Worm (Caenorhabditis elegans) whole organism, L4/young adult: ENCODE measurements around the gene F53F4.12.

ENCODE experiments used
- W03F9.2 ChIP-seq: fragments of 150-350 bp; optimal IDR thresholded peaks from 2 replicates; lab custom pipeline; 2014; ENCODE audit warnings: missing biosample characterization, missing genetic modification characterization
- dao-5 ChIP-seq: sonication (generic microtip); optimal IDR thresholded peaks from 2 replicates; lab custom pipeline; 2016; ENCODE audit warnings: missing genotype, missing genetic modification characterization, moderate library complexity, missing compliant biosample characterization
- him-1 ChIP-seq: sonication (generic microtip); optimal IDR thresholded peaks from 2 replicates; lab custom pipeline; 2016; ENCODE audit warnings: missing genotype, missing genetic modification reagents, missing genetic modification characterization, missing compliant biosample characterization

Gene F53F4.12

ce11 chrV:13606651-13607242 is 19.1 kb upstream of the F53F4.12 start, which contains the start of gene fmo-4:
Gene fmo-4 (minus strand): TSS chrV:13606701.
- no peak for TF ChIP-seq him-1
- no peak for TF ChIP-seq dao-5
- no peak for TF ChIP-seq W03F9.2 (tag; lab: Kevin White, UChicago)

- TF ChIP-seq dao-5 (no peak), him-1 (no peak), W03F9.2 (tag; lab: Kevin White, UChicago) (no peak)
These were observed 17.4 kb upstream of the F53F4.12 start for ce11 chrV:13608486-13608885.

- TF ChIP-seq him-1 (no peak), dao-5 (no peak), W03F9.2 (tag; lab: Kevin White, UChicago) (no peak)
These were observed 16.0 kb upstream of the F53F4.12 start for ce11 chrV:13609806-13610205.

- no peak for TF ChIP-seq W03F9.2 (tag; lab: Kevin White, UChicago)
- no peak for TF ChIP-seq him-1
- no peak for TF ChIP-seq dao-5
These were observed 14.1 kb upstream of the F53F4.12 start, which contains the start of gene spig-9 for ce11 chrV:13611782-13612181. Gene spig-9 (minus strand): TSS chrV:13611882.

- TF ChIP-seq W03F9.2 (tag; lab: Kevin White, UChicago) (no peak), dao-5 (no peak), him-1 (no peak)
These were observed 12.0 kb upstream of the F53F4.12 start, which contains the start of gene F53F4.7 for ce11 chrV:13613870-13614269. Gene F53F4.7 (minus strand): TSS chrV:13613970.

- no peak for TF ChIP-seq dao-5
These were observed 6.1 kb upstream of the F53F4.12 start, which contains the start of gene srd-11 for ce11 chrV:13619752-13620151. Gene srd-11 (minus strand): TSS chrV:13619852.

ce11 chrV:13620676-13621075 is 5.2 kb upstream of the F53F4.12 start, which contains the start of gene F53F4.15:
Gene F53F4.15 (plus strand): TSS chrV:13620976.
- TF ChIP-seq him-1, result no peak
- no peak for TF ChIP-seq W03F9.2 (tag; lab: Kevin White, UChicago)
- no peak for TF ChIP-seq dao-5

ce11 chrV:13621720-13622119 is 4.1 kb upstream of the F53F4.12 start, which contains the start of gene F53F4.16:
Gene F53F4.16 (minus strand): TSS chrV:13621820.
- TF ChIP-seq him-1 (no peak), dao-5 (no peak), W03F9.2 (tag; lab: Kevin White, UChicago) (no peak)

- TF ChIP-seq him-1 (no peak), W03F9.2 (tag; lab: Kevin White, UChicago) (no peak), dao-5 (no peak)
These were observed 1.4 kb upstream of the F53F4.12 start, which contains the start of gene F53F4.11 for ce11 chrV:13624424-13624823. Gene F53F4.11 (minus strand): TSS chrV:13624524.

- TF ChIP-seq him-1 (no peak), W03F9.2 (tag; lab: Kevin White, UChicago) (no peak), dao-5 (no peak)
These were observed 1.3 kb downstream of the F53F4.12 start, which contains the start of gene sde-2 for ce11 chrV:13627103-13627623. Gene sde-2 (plus strand): TSS chrV:13627573.

ce11 chrV:13634149-13634548 is 8.3 kb downstream of the F53F4.12 start, which contains the start of gene H37A05.2:
Gene H37A05.2 (minus strand): TSS chrV:13634249.
- no peak for TF ChIP-seq him-1
- no peak for TF ChIP-seq W03F9.2 (tag; lab: Kevin White, UChicago)
- TF ChIP-seq dao-5, result no peak

ce11 chrV:13636411-13636810 is 10.6 kb downstream of the F53F4.12 start:
- TF ChIP-seq him-1, result no peak
- no peak for TF ChIP-seq dao-5
- no peak for TF ChIP-seq W03F9.2 (tag; lab: Kevin White, UChicago)

ce11 chrV:13638040-13638439 is 12.2 kb downstream of the F53F4.12 start:
- TF ChIP-seq dao-5 (no peak), him-1 (no peak), W03F9.2 (tag; lab: Kevin White, UChicago) (no peak)

ce11 chrV:13645848-13646578 is 20.2 kb downstream of the F53F4.12 start:
- TF ChIP-seq W03F9.2 (tag; lab: Kevin White, UChicago), result no peak
- no peak for TF ChIP-seq dao-5
- TF ChIP-seq him-1, result no peak

ce11 chrV:13647185-13647584 is 21.3 kb downstream of the F53F4.12 start:
- no peak for TF ChIP-seq dao-5
- no peak for TF ChIP-seq W03F9.2 (tag; lab: Kevin White, UChicago)
- no peak for TF ChIP-seq him-1
